Worm (Caenorhabditis elegans): ENCODE data around the gene srw-84.

srw-84 gene

DNA sequence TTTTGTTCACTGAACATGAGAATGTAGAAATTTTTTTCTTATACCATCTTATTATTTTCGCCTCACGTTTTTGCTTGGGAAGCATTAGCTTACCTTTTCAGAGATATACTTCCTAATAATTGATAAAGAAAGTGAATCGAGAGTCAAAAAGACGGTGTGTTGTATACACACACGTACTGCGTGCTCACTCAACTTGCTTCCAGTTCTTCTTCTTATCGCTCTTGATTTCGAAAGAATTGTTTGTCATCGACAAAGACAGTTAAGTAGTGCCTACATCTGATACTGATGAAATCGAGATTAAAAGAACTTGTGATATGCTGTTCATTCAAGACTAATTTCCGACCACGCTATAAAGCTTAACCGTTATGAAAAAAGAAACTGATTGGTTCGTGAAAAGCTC is 29.6 kb downstream of the srw-84 start, which contains the start of gene C25F9.5:
Gene C25F9.5, minus strand, starts transcription at position 195 of the 400 bp plus-strand sequence.
- TF ChIP-seq tbx-37 (GFP tag; conservative IDR thresholded peaks at IDR 0.05) (no peak), tra-4 (tag; optimal IDR thresholded peaks at IDR 0.05) (no peak), aly-1 (tag; optimal IDR thresholded peaks at IDR 0.05) (no peak), flt-1 (GFP tag; IDR thresholded peaks at IDR 0.05) (no peak), B0310.2 (tag; optimal IDR thresholded peaks at IDR 0.05) (no peak), tbx-11 (GFP tag; IDR thresholded peaks at IDR 0.05) (no peak), scrt-1 (GFP tag; IDR thresholded peaks at IDR 0.05) (no peak), ets-7 (tag; optimal IDR thresholded peaks at IDR 0.05) (no peak), ceh-36 (tag; optimal IDR thresholded peaks at IDR 0.05) (no peak), hmbx-1 (tag; optimal IDR thresholded peaks at IDR 0.05) (no peak)

DNA sequence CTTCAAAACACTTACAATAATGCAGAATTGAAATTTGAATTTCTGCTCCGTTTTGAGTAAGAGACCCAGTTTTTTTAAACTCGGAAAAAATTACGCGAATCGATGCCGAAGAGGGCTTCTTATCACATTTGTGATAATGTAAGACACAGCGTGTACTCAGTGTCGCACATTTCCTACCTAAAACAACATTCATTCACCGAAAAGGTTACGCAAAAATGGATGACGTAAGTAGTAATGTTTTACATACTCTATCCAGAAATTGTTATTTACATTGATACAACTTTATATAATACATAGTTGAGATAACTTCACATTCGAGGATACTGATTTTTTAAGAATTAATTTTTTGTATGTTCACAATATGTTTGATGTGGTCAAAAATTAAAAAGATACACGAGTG is 35.4 kb downstream of the srw-84 start, which contains the start of the genes C25F9.4 and C25F9.9:
Gene C25F9.4, minus strand, starts transcription at position 101 of the 400 bp plus-strand sequence.
Gene C25F9.9, plus strand, starts transcription at position 137 of the 400 bp plus-strand sequence.
- TF ChIP-seq ama-1 (optimal IDR thresholded peaks at IDR 0.05) (no peak), F13C5.2 (tag; optimal IDR thresholded peaks at IDR 0.05) (no peak), hnd-1 (tag; optimal IDR thresholded peaks at IDR 0.05) (no peak), tbx-11 (GFP tag; IDR thresholded peaks at IDR 0.05) (no peak), sea-1 (GFP tag; conservative IDR thresholded peaks at IDR 0.05) (no peak), ceh-13 (GFP tag; optimal IDR thresholded peaks at IDR 0.05) (no peak), ceh-36 (tag; optimal IDR thresholded peaks at IDR 0.05) (no peak), aly-1 (tag; optimal IDR thresholded peaks at IDR 0.05) (no peak), scrt-1 (GFP tag; IDR thresholded peaks at IDR 0.05) (no peak), flt-1 (GFP tag; IDR thresholded peaks at IDR 0.05) (no peak), hmg-4 (GFP tag; optimal IDR thresholded peaks at IDR 0.05) (no peak), tra-4 (tag; optimal IDR thresholded peaks at IDR 0.05) (no peak), pes-1 (GFP tag; IDR thresholded peaks at IDR 0.05) (no peak), tbx-37 (GFP tag; conservative IDR thresholded peaks at IDR 0.05) (no peak), hmbx-1 (tag; optimal IDR thresholded peaks at IDR 0.05) (no peak), ets-7 (tag; optimal IDR thresholded peaks at IDR 0.05) (no peak), B0310.2 (tag; optimal IDR thresholded peaks at IDR 0.05) (no peak)

DNA sequence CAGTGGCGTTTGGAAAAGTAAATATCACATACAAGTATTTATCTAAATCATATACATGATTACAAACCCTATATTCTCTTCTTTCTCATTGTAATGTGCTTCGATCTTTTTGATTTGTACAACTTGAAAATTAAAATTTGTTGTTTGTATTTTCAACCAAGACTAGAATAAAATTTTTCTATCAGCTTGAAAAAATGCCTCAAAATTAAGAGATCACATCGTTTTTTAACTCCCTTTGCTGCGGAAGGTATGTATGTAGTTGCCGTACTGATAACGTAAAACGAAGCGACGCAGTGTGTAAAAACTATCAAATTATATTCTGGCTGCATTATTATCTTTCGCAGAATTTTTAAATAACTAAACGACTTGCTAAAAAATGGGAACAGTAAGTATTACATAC is 36.8 kb downstream of the srw-84 start, which contains the start of gene C25F9.15:
Gene C25F9.15, plus strand, starts transcription at position 301 of the 400 bp plus-strand sequence.
- TF ChIP-seq tra-4 (tag; optimal IDR thresholded peaks at IDR 0.05) (no peak), sea-1 (GFP tag; conservative IDR thresholded peaks at IDR 0.05) (no peak), B0310.2 (tag; optimal IDR thresholded peaks at IDR 0.05) (no peak), F13C5.2 (tag; optimal IDR thresholded peaks at IDR 0.05) (no peak), hmg-4 (GFP tag; optimal IDR thresholded peaks at IDR 0.05) (no peak), flt-1 (GFP tag; IDR thresholded peaks at IDR 0.05) (no peak), tbx-37 (GFP tag; conservative IDR thresholded peaks at IDR 0.05) (no peak), scrt-1 (GFP tag; IDR thresholded peaks at IDR 0.05) (no peak), ceh-13 (GFP tag; optimal IDR thresholded peaks at IDR 0.05) (no peak), ceh-36 (tag; optimal IDR thresholded peaks at IDR 0.05) (no peak), ets-7 (tag; optimal IDR thresholded peaks at IDR 0.05) (no peak), aly-1 (tag; optimal IDR thresholded peaks at IDR 0.05) (no peak), hnd-1 (tag; optimal IDR thresholded peaks at IDR 0.05) (no peak), ama-1 (optimal IDR thresholded peaks at IDR 0.05) (no peak), hmbx-1 (tag; optimal IDR thresholded peaks at IDR 0.05) (no peak)

ce11 chrV:19421131-19421530 is 40.1 kb downstream of the srw-84 start, which contains the start of gene C25F9.2:
C25F9.2 (plus strand) TSS chrV:19421471.
- TF ChIP-seq hmg-4 (GFP tag; optimal IDR thresholded peaks at IDR 0.05) (no peak), aly-1 (tag; optimal IDR thresholded peaks at IDR 0.05) (no peak), sea-1 (GFP tag; conservative IDR thresholded peaks at IDR 0.05) (no peak), tbx-11 (GFP tag; IDR thresholded peaks at IDR 0.05) (no peak), tbx-37 (GFP tag; conservative IDR thresholded peaks at IDR 0.05) (no peak), F13C5.2 (tag; optimal IDR thresholded peaks at IDR 0.05) (no peak), ets-7 (tag; optimal IDR thresholded peaks at IDR 0.05) (no peak), tra-4 (tag; optimal IDR thresholded peaks at IDR 0.05) (no peak), scrt-1 (GFP tag; IDR thresholded peaks at IDR 0.05) (no peak), flt-1 (GFP tag; IDR thresholded peaks at IDR 0.05) (no peak), B0310.2 (tag; optimal IDR thresholded peaks at IDR 0.05) (no peak), pes-1 (GFP tag; IDR thresholded peaks at IDR 0.05) (no peak), hnd-1 (tag; optimal IDR thresholded peaks at IDR 0.05) (no peak), ceh-36 (tag; optimal IDR thresholded peaks at IDR 0.05) (no peak), ceh-13 (GFP tag; optimal IDR thresholded peaks at IDR 0.05) (no peak)

DNA sequence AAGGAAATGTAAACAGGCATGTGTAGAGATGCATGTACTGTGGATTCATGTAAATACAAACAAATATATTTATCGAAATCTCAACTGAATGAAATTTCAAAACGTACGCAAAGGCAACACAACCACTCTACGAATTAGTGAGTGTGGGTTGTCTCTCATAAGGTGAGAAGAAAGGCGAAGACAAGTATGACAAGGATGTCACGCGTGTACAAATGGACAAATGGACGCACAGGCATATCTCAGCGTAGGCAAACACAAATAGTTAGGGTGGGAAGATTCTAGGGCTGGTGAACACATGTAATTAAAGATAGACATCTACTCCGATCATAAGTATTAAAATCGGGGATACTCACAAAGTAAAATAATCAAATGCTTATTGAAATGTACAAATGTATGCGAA is 47.0 kb downstream of the srw-84 start:
- TF ChIP-seq ama-1 (optimal IDR thresholded peaks at IDR 0.05) (no peak), aly-1 (tag; optimal IDR thresholded peaks at IDR 0.05) (no peak), ceh-13 (GFP tag; optimal IDR thresholded peaks at IDR 0.05) (no peak), sea-1 (GFP tag; conservative IDR thresholded peaks at IDR 0.05) (no peak), tra-4 (tag; optimal IDR thresholded peaks at IDR 0.05) (no peak), scrt-1 (GFP tag; IDR thresholded peaks at IDR 0.05) (no peak), ceh-36 (tag; optimal IDR thresholded peaks at IDR 0.05) (no peak), flt-1 (GFP tag; IDR thresholded peaks at IDR 0.05) (no peak), hmbx-1 (tag; optimal IDR thresholded peaks at IDR 0.05) (no peak), pes-1 (GFP tag; IDR thresholded peaks at IDR 0.05) (no peak), F13C5.2 (tag; optimal IDR thresholded peaks at IDR 0.05) (no peak), hmg-4 (GFP tag; optimal IDR thresholded peaks at IDR 0.05) (no peak), tbx-11 (GFP tag; IDR thresholded peaks at IDR 0.05) (no peak), ets-7 (tag; optimal IDR thresholded peaks at IDR 0.05) (no peak), B0310.2 (tag; optimal IDR thresholded peaks at IDR 0.05) (no peak), hnd-1 (tag; optimal IDR thresholded peaks at IDR 0.05) (no peak)

DNA sequence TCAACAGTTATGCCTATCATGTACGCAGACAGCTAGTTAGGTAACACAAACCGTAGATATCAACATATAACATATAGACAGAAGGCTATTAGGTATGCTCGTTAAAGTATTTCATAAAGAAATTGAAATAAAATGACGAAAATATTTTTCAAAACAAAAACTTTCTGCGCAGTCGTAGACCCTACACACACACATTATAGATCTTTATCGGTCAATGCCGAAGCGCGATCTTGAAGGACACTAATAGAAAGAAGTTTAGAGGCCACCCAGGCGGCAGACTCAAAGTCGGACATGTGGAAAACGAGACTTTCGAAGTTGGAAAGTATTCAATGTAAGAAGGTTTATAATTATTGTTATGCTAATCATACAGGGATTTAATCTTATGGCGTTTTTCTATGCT is 47.9 kb downstream of the srw-84 start:
- no peak for TF ChIP-seq ama-1 (optimal IDR thresholded peaks at IDR 0.05)

- TF ChIP-seq aly-1 (tag; optimal IDR thresholded peaks at IDR 0.05): no peak
- no peak for TF ChIP-seq ets-7 (tag; optimal IDR thresholded peaks at IDR 0.05)
- no peak for TF ChIP-seq ama-1 (optimal IDR thresholded peaks at IDR 0.05)
- no peak for TF ChIP-seq hnd-1 (tag; optimal IDR thresholded peaks at IDR 0.05)
Measured at ce11 chrV:19429605-19430004, 48.5 kb downstream of the srw-84 start.

Measured in whole organism, early embryonic.